Worm (Caenorhabditis elegans) whole organism, L3 larva: Measurements from ENCODE around the gene ifg-1.

Source experiments
- R02D3.7 ChIP-seq: fragments of 150-350 bp; optimal IDR thresholded peaks from 2 replicates; lab custom pipeline; 2014; ENCODE audit warnings: missing biosample characterization, missing genetic modification characterization
- ceh-82 ChIP-seq: fragments of 150-350 bp; optimal IDR thresholded peaks from 2 replicates; lab custom pipeline; 2014; ENCODE audit warnings: missing biosample characterization, missing genetic modification characterization
- elt-2 ChIP-seq: sonication (generic microtip); optimal IDR thresholded peaks from 2 replicates; lab custom pipeline; 2016; ENCODE audit warnings: missing genetic modification reagents, mild to moderate bottlenecking, missing genetic modification characterization, missing compliant biosample characterization
- elt-3 ChIP-seq, 3 experiments: fragments of 150-350 bp in 1 of 3; sonication (generic microtip) in 2 of 3; optimal IDR thresholded peaks; 2 replicates in 2 of 3; 4 replicates in 1 of 3; lab custom pipeline; 2014 to 2017; ENCODE audit warnings: missing biosample characterization in 3 of 3, missing genetic modification characterization in 3 of 3
- fkh-10 ChIP-seq: sonication (generic microtip); optimal IDR thresholded peaks from 2 replicates; lab custom pipeline; 2017; ENCODE audit warnings: missing biosample characterization, missing genetic modification reagents, missing genetic modification characterization
- lin-15B ChIP-seq: fragments of 150-350 bp; optimal IDR thresholded peaks from 2 replicates; lab custom pipeline; 2014; ENCODE audit warnings: missing biosample characterization, missing genetic modification characterization
- lin-39 ChIP-seq: fragments of 150-350 bp; optimal IDR thresholded peaks from 2 replicates; lab custom pipeline; 2018; ENCODE audit warnings: missing biosample characterization, missing genetic modification reagents, missing genetic modification characterization
- nhr-11 ChIP-seq: fragments of 150-350 bp; optimal IDR thresholded peaks from 2 replicates; lab custom pipeline; 2014; ENCODE audit warnings: missing biosample characterization, missing genetic modification characterization
- nhr-12 ChIP-seq: fragments of 150-350 bp; optimal IDR thresholded peaks from 2 replicates; lab custom pipeline; 2014; ENCODE audit warnings: missing biosample characterization, missing genetic modification characterization
- nhr-237 ChIP-seq: fragments of 150-350 bp; optimal IDR thresholded peaks from 2 replicates; lab custom pipeline; 2014; ENCODE audit warnings: missing biosample characterization, missing genetic modification characterization
- pqm-1 ChIP-seq: fragments of 150-350 bp; optimal IDR thresholded peaks from 2 replicates; lab custom pipeline; 2017; ENCODE audit warnings: missing biosample characterization, missing genetic modification characterization, inconsistent platforms
- skn-1 ChIP-seq: fragments of 150-350 bp; optimal IDR thresholded peaks from 2 replicates; lab custom pipeline; 2014; ENCODE audit warnings: missing biosample characterization, missing genetic modification characterization
- unc-62 ChIP-seq: fragments of 150-350 bp; sonication (generic microtip); optimal IDR thresholded peaks from 4 replicates; lab custom pipeline; 2014; ENCODE audit warnings: missing biosample characterization, missing genetic modification reagents, missing genetic modification characterization

ce11 chrII:8225347-8225746, 8.3 kb downstream of the ifg-1 start:
- no peak for TF ChIP-seq unc-62
- TF ChIP-seq lin-15B, result no peak
- TF ChIP-seq skn-1, result no peak
- TF ChIP-seq elt-3 (tag; optimal IDR thresholded peaks at IDR 0.05; lab: Kevin White, UChicago), result no peak
- no peak for TF ChIP-seq elt-2 (tag; lab: Kevin White, UChicago)
- TF ChIP-seq nhr-11, result no peak
- TF ChIP-seq fkh-10 (GFP tag; lab: Kevin White, UChicago), result no peak
- no peak for TF ChIP-seq pqm-1 (tag; lab: Kevin White, UChicago)
- TF ChIP-seq R02D3.7 (tag; lab: Kevin White, UChicago), result no peak
- TF ChIP-seq ceh-82 (tag; lab: Kevin White, UChicago), result no peak
- no peak for TF ChIP-seq lin-39 (tag; lab: Kevin White, UChicago)
- TF ChIP-seq nhr-12 (tag; lab: Kevin White, UChicago), result no peak
- TF ChIP-seq nhr-237 (tag; lab: Kevin White, UChicago), result no peak
